Fruit fly (Drosophila melanogaster): Measurements from ENCODE around the gene Alg10.
A peak's percentile ranks its signal among the peaks of the same experiment; 100 is the strongest.

The Alg10 gene

DNA sequence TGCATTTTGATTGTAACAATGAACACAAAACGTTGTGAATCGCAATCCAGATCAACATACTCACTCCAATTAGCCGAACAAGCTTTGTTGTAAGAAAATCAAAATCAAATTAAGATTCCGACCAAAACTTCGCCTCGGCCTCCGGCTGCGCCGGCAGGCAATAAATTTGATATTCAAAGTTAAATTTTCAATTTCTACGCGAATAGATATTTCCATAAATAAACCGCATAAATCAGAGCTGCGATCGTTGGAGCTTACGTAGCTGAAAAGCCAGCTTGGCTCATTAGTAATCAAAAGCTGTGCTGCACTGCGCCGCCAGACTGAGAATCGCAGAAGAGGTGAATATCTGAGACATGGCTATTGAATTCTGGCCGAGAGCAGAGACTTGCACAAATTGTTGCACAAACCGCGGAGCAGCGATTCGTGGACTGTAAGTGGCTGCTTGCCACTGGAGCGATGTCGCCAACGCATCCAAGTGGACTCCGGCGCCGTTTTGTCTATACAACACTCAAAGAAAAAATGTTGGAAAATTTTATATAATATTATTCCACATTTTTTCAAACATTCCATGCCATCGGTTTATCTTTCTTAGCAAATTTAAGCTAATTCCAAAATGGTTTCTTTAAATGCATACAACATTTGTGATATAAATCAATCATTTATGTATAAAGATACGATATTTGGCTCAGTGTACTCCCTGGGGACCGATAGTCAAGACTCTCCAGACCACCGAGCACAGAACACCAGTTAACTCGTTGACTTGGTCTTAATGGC is 16.1 kb upstream of the Alg10 start:
- TF ChIP-seq CG6689 (GFP tag; IDR thresholded peaks at IDR 0.05) = peak; percentile 57; the same call in 1 of the 2 replicates
- TF ChIP-seq CG14860 (GFP tag; IDR thresholded peaks at IDR 0.05; ENCODE audit: partially characterized antibody) = no peak
- no peak for TF ChIP-seq pfk (GFP tag; optimal IDR thresholded peaks at IDR 0.05)
- no peak for TF ChIP-seq Trl (optimal IDR thresholded peaks at IDR 0.05)
- TF ChIP-seq Trl (GFP tag; optimal IDR thresholded peaks at IDR 0.05) = no peak
- TF ChIP-seq crol (GFP tag; IDR thresholded peaks at IDR 0.05) = no peak
- TF ChIP-seq schlank (tag; optimal IDR thresholded peaks at IDR 0.05) = no peak
- TF ChIP-seq hbn (GFP tag; IDR thresholded peaks at IDR 0.05; ENCODE audit: partially characterized antibody) = no peak
- peak; percentile 68 for TF ChIP-seq CG17359 (tag; optimal IDR thresholded peaks at IDR 0.05)
- TF ChIP-seq CG6854 (GFP tag; optimal IDR thresholded peaks at IDR 0.05) = no peak
- TF ChIP-seq lilli (GFP tag; optimal IDR thresholded peaks at IDR 0.05) = no peak
- peak; percentile 46 for TF ChIP-seq CG13424 (tag; optimal IDR thresholded peaks at IDR 0.05)
- TF ChIP-seq HLH4C (GFP tag; IDR thresholded peaks at IDR 0.05; ENCODE audit: partially characterized antibody) = no peak
- TF ChIP-seq CG9797 (GFP tag; optimal IDR thresholded peaks at IDR 0.05) = no peak
- TF ChIP-seq dysf (GFP tag; IDR thresholded peaks at IDR 0.05) = peak; percentile 70
- TF ChIP-seq ssp (GFP tag; IDR thresholded peaks at IDR 0.05) = no peak
- TF ChIP-seq CG13894 (tag; optimal IDR thresholded peaks at IDR 0.05) = no peak
- no peak for TF ChIP-seq CG12942 (GFP tag; optimal IDR thresholded peaks at IDR 0.05)
- peak; percentile 17 for TF ChIP-seq CG17802 (tag; optimal IDR thresholded peaks at IDR 0.05)
- TF ChIP-seq CG14050 (GFP tag; IDR thresholded peaks at IDR 0.05) = no peak
- TF ChIP-seq CG12659 (GFP tag; optimal IDR thresholded peaks at IDR 0.05) = peak; percentile 9
- peak; percentile 14 for TF ChIP-seq Chrac-16 (GFP tag; optimal IDR thresholded peaks at IDR 0.05)
- TF ChIP-seq bcd (GFP tag; optimal IDR thresholded peaks at IDR 0.05) = peak; percentile 46
- TF ChIP-seq bowl (GFP tag; IDR thresholded peaks at IDR 0.05) = no peak
- TF ChIP-seq fu2 (GFP tag; optimal IDR thresholded peaks at IDR 0.05) = no peak
- TF ChIP-seq row (GFP tag; IDR thresholded peaks at IDR 0.05) = no peak
- TF ChIP-seq vnd (GFP tag; IDR thresholded peaks at IDR 0.05; ENCODE audit: partially characterized antibody) = no peak
- no peak for TF ChIP-seq CG15696 (tag; optimal IDR thresholded peaks at IDR 0.05)
- no peak for TF ChIP-seq jumu (GFP tag; optimal IDR thresholded peaks at IDR 0.05)
- TF ChIP-seq Ets97D (GFP tag; optimal IDR thresholded peaks at IDR 0.05) = no peak
- peak; percentile 65 for TF ChIP-seq phol (tag; optimal IDR thresholded peaks at IDR 0.05)
- no peak for TF ChIP-seq wdn (GFP tag; IDR thresholded peaks at IDR 0.05)
- no peak for TF ChIP-seq CG3726 (GFP tag; IDR thresholded peaks at IDR 0.05)
- TF ChIP-seq peb (GFP tag; IDR thresholded peaks at IDR 0.05) = no peak
- TF ChIP-seq tin (GFP tag; optimal IDR thresholded peaks at IDR 0.05) = peak; percentile 25
- no peak for TF ChIP-seq Atf3 (GFP tag; optimal IDR thresholded peaks at IDR 0.05)
- TF ChIP-seq usp (GFP tag; optimal IDR thresholded peaks at IDR 0.05) = no peak
- TF ChIP-seq bigmax (GFP tag; optimal IDR thresholded peaks at IDR 0.05) = no peak
- no peak for TF ChIP-seq otp (GFP tag; IDR thresholded peaks at IDR 0.05)
- peak; percentile 16 for TF ChIP-seq gcm (GFP tag; optimal IDR thresholded peaks at IDR 0.05)
- TF ChIP-seq CG30431 (GFP tag; optimal IDR thresholded peaks at IDR 0.05) = no peak
- no peak for TF ChIP-seq NC2β (GFP tag; optimal IDR thresholded peaks at IDR 0.05)
- TF ChIP-seq seq (GFP tag; IDR thresholded peaks at IDR 0.05) = 0 out of 2 replicates have a peak, but pooled peaks have one; percentile 9
- no peak for TF ChIP-seq Atf-2 (GFP tag; optimal IDR thresholded peaks at IDR 0.05)
- no peak for TF ChIP-seq amos (GFP tag; IDR thresholded peaks at IDR 0.05; ENCODE audit: partially characterized antibody)
- TF ChIP-seq chinmo (GFP tag; IDR thresholded peaks at IDR 0.05; ENCODE audit: partially characterized antibody) = peak; percentile 89; the same call in 2 of the 4 replicates
- no peak for TF ChIP-seq zen (tag; optimal IDR thresholded peaks at IDR 0.05)
- TF ChIP-seq gcm2 (GFP tag; optimal IDR thresholded peaks at IDR 0.05) = no peak
- TF ChIP-seq br (optimal IDR thresholded peaks at IDR 0.05) = no peak
- no peak for TF ChIP-seq aop (GFP tag; IDR thresholded peaks at IDR 0.05)
- TF ChIP-seq CG2678 (tag; optimal IDR thresholded peaks at IDR 0.05) = peak; percentile 65

Measured in whole organism, embryonic.